Worm (Caenorhabditis elegans) whole organism, late embryonic: ENCODE measurements around the gene B0281.1.

Experiments used
- C38D4.7 ChIP-seq: fragments of 200-800 bp; sonication (Bioruptor generic); optimal IDR thresholded peaks from 2 replicates; lab custom pipeline; 2018; ENCODE audit warnings: mild to moderate bottlenecking, missing genetic modification characterization, moderate library complexity, missing compliant biosample characterization
- K09A11.1 ChIP-seq: sonication (generic microtip); optimal IDR thresholded peaks from 2 replicates; lab custom pipeline; 2017; ENCODE audit warnings: antibody characterized with exemption, mild to moderate bottlenecking, missing genetic modification characterization, missing compliant biosample characterization; ENCODE audit not compliant: insufficient read depth
- T23F11.4 ChIP-seq: fragments of 200-800 bp; sonication (Bioruptor generic); optimal IDR thresholded peaks from 2 replicates; lab custom pipeline; 2018; ENCODE audit warnings: mild to moderate bottlenecking, missing genetic modification characterization, missing compliant biosample characterization
- ahr-1 ChIP-seq: sonication (generic microtip); optimal IDR thresholded peaks from 2 replicates; lab custom pipeline; 2016; ENCODE audit warnings: missing genetic modification characterization, missing compliant biosample characterization
- ceh-19 ChIP-seq: fragments of 200-800 bp; sonication (Bioruptor generic); optimal IDR thresholded peaks from 2 replicates; lab custom pipeline; 2018; ENCODE audit warnings: mild to moderate bottlenecking, missing genetic modification characterization, missing compliant biosample characterization
- ceh-2 ChIP-seq: sonication (generic microtip); optimal IDR thresholded peaks from 2 replicates; lab custom pipeline; 2016; ENCODE audit warnings: missing genotype, missing genetic modification characterization, missing compliant biosample characterization
- ceh-24 ChIP-seq: sonication (generic microtip); optimal IDR thresholded peaks from 2 replicates; lab custom pipeline; 2016; ENCODE audit warnings: mild to moderate bottlenecking, missing genetic modification characterization, missing compliant biosample characterization
- ceh-31 ChIP-seq: sonication (generic microtip); optimal IDR thresholded peaks from 2 replicates; lab custom pipeline; 2016; ENCODE audit warnings: missing genetic modification characterization, missing compliant biosample characterization
- ceh-34 ChIP-seq: sonication (generic microtip); optimal IDR thresholded peaks from 2 replicates; lab custom pipeline; 2016; ENCODE audit warnings: mild to moderate bottlenecking, missing genetic modification characterization, missing compliant biosample characterization
- ceh-45 ChIP-seq: fragments of 200-800 bp; sonication (Bioruptor generic); IDR thresholded peaks from 2 replicates; pipeline ENCODE4 v1.3.6; 2022; ENCODE audit warnings: missing genetic modification reagents, missing genetic modification characterization, missing compliant biosample characterization
- ceh-48 ChIP-seq: sonication (generic microtip); optimal IDR thresholded peaks from 2 replicates; lab custom pipeline; 2016; ENCODE audit warnings: missing genetic modification characterization, inconsistent platforms, missing compliant biosample characterization
- che-1 ChIP-seq: sonication (generic microtip); optimal IDR thresholded peaks from 2 replicates; lab custom pipeline; 2016; ENCODE audit warnings: mild to moderate bottlenecking, missing genetic modification characterization, missing compliant biosample characterization
- dve-1 ChIP-seq: sonication (generic microtip); optimal IDR thresholded peaks from 2 replicates; lab custom pipeline; 2017; ENCODE audit warnings: antibody characterized with exemption, mild to moderate bottlenecking, missing genetic modification characterization, missing compliant biosample characterization
- elt-2 ChIP-seq: sonication (generic microtip); optimal IDR thresholded peaks from 2 replicates; lab custom pipeline; 2016; ENCODE audit warnings: missing genetic modification reagents, missing genetic modification characterization, missing compliant biosample characterization
- elt-4 ChIP-seq: sonication (generic microtip); optimal IDR thresholded peaks from 2 replicates; lab custom pipeline; 2016; ENCODE audit warnings: missing genetic modification characterization, missing compliant biosample characterization
- ets-4 ChIP-seq: sonication (generic microtip); optimal IDR thresholded peaks from 2 replicates; lab custom pipeline; 2016; ENCODE audit warnings: missing genetic modification characterization, missing compliant biosample characterization
- fax-1 ChIP-seq: sonication (generic microtip); optimal IDR thresholded peaks from 2 replicates; lab custom pipeline; 2016; ENCODE audit warnings: missing genotype, missing genetic modification characterization, missing compliant biosample characterization
- fkh-10 ChIP-seq: fragments of 150-350 bp; optimal IDR thresholded peaks from 2 replicates; lab custom pipeline; 2014; ENCODE audit warnings: missing biosample characterization, missing genetic modification reagents, missing genetic modification characterization
- fkh-6 ChIP-seq: sonication (generic microtip); optimal IDR thresholded peaks from 2 replicates; lab custom pipeline; 2016; ENCODE audit warnings: missing genetic modification characterization, missing compliant biosample characterization
- gmeb-2 ChIP-seq: sonication (generic microtip); optimal IDR thresholded peaks from 2 replicates; lab custom pipeline; 2016; ENCODE audit warnings: missing genetic modification characterization, inconsistent platforms, missing compliant biosample characterization
- hlh-30 ChIP-seq: sonication (generic microtip); optimal IDR thresholded peaks from 2 replicates; lab custom pipeline; 2017; ENCODE audit warnings: antibody characterized with exemption, missing genetic modification characterization, missing compliant biosample characterization; ENCODE audit not compliant: insufficient read depth
- lim-6 ChIP-seq: sonication (generic microtip); optimal IDR thresholded peaks from 2 replicates; lab custom pipeline; 2016; ENCODE audit warnings: missing genetic modification characterization, missing compliant biosample characterization
- nhr-232 ChIP-seq: sonication (generic microtip); optimal IDR thresholded peaks from 2 replicates; lab custom pipeline; 2016; ENCODE audit warnings: missing genetic modification characterization, missing compliant biosample characterization
- npax-4 ChIP-seq: sonication (generic microtip); optimal IDR thresholded peaks from 2 replicates; lab custom pipeline; 2016; ENCODE audit warnings: missing genetic modification characterization, missing compliant biosample characterization
- odd-2 ChIP-seq: sonication (generic microtip); optimal IDR thresholded peaks from 2 replicates; lab custom pipeline; 2017; ENCODE audit warnings: antibody characterized with exemption, mild to moderate bottlenecking, missing genetic modification characterization, missing compliant biosample characterization
- pat-9 ChIP-seq: fragments of 200-800 bp; sonication (Bioruptor generic); optimal IDR thresholded peaks from 2 replicates; lab custom pipeline; 2018; ENCODE audit warnings: mild to moderate bottlenecking, missing genetic modification characterization, moderate library complexity, missing compliant biosample characterization
- pax-1 ChIP-seq: fragments of 150-350 bp; optimal IDR thresholded peaks from 2 replicates; lab custom pipeline; 2014; ENCODE audit warnings: missing biosample characterization, missing genetic modification characterization
- pha-2 ChIP-seq: sonication (generic microtip); optimal IDR thresholded peaks from 2 replicates; lab custom pipeline; 2017; ENCODE audit warnings: mild to moderate bottlenecking, missing genetic modification characterization, missing compliant biosample characterization
- pha-4 ChIP-seq: fragments of 150-350 bp; optimal IDR thresholded peaks from 2 replicates; lab custom pipeline; 2018; ENCODE audit warnings: missing biosample characterization, missing genetic modification reagents, missing genetic modification characterization
- pros-1 ChIP-seq: fragments of 150-350 bp; optimal IDR thresholded peaks from 2 replicates; lab custom pipeline; 2014; ENCODE audit warnings: missing biosample characterization, missing genetic modification reagents, missing genetic modification characterization
- rnt-1 ChIP-seq: sonication (generic microtip); optimal IDR thresholded peaks from 2 replicates; lab custom pipeline; 2016; ENCODE audit warnings: missing genetic modification characterization, missing compliant biosample characterization
- sdc-2 ChIP-seq: sonication (generic microtip); optimal IDR thresholded peaks from 2 replicates; lab custom pipeline; 2016; ENCODE audit warnings: missing genotype, missing genetic modification characterization, missing compliant biosample characterization
- sox-2 ChIP-seq: fragments of 200-800 bp; sonication (Bioruptor generic); IDR thresholded peaks from 2 replicates; pipeline ENCODE4 v1.3.6; 2022; ENCODE audit warnings: missing genetic modification reagents, missing genetic modification characterization, missing compliant biosample characterization
- sox-4 ChIP-seq: sonication (generic microtip); optimal IDR thresholded peaks from 2 replicates; lab custom pipeline; 2017; ENCODE audit warnings: mild to moderate bottlenecking, missing genetic modification characterization, inconsistent platforms, missing compliant biosample characterization
- syd-9 ChIP-seq: sonication (generic microtip); optimal IDR thresholded peaks from 2 replicates; lab custom pipeline; 2016; ENCODE audit warnings: mild to moderate bottlenecking, missing genetic modification characterization, moderate library complexity, missing compliant biosample characterization
- tbx-2 ChIP-seq: sonication (generic microtip); optimal IDR thresholded peaks from 2 replicates; lab custom pipeline; 2016; ENCODE audit warnings: missing genetic modification characterization, missing compliant biosample characterization
- ttx-3 ChIP-seq: sonication (generic microtip); optimal IDR thresholded peaks from 2 replicates; lab custom pipeline; 2016; ENCODE audit warnings: missing genetic modification reagents, missing genetic modification characterization, missing compliant biosample characterization
- unc-3 ChIP-seq, 2 experiments: fragments of 200-800 bp in 1 of 2; sonication (Bioruptor generic) in 1 of 2; sonication (generic microtip) in 1 of 2; conservative IDR thresholded peaks in 1 of 2; optimal IDR thresholded peaks in 1 of 2; 2 replicates each; pipeline versions ENCODE4 v1.3.6 to Lab custom; 2016 to 2022; ENCODE audit warnings: missing compliant biosample characterization in 2 of 2, missing genetic modification characterization in 2 of 2, missing genetic modification reagents in 1 of 2
- unc-42 ChIP-seq: sonication (generic microtip); optimal IDR thresholded peaks from 2 replicates; lab custom pipeline; 2016; ENCODE audit warnings: missing genotype, missing genetic modification characterization, missing compliant biosample characterization
- unc-55 ChIP-seq: sonication (generic microtip); optimal IDR thresholded peaks from 2 replicates; lab custom pipeline; 2017; ENCODE audit warnings: missing biosample characterization, missing genetic modification reagents, missing genetic modification characterization
- unc-86 ChIP-seq: sonication (generic microtip); optimal IDR thresholded peaks from 2 replicates; lab custom pipeline; 2016; ENCODE audit warnings: missing genetic modification characterization, missing compliant biosample characterization
- zip-5 ChIP-seq: sonication (generic microtip); optimal IDR thresholded peaks from 2 replicates; lab custom pipeline; 2016; ENCODE audit warnings: missing genetic modification characterization, missing compliant biosample characterization
- ztf-16 ChIP-seq: sonication (generic microtip); optimal IDR thresholded peaks from 2 replicates; lab custom pipeline; 2017; ENCODE audit warnings: missing genetic modification characterization, missing compliant biosample characterization

Gene B0281.1

DNA sequence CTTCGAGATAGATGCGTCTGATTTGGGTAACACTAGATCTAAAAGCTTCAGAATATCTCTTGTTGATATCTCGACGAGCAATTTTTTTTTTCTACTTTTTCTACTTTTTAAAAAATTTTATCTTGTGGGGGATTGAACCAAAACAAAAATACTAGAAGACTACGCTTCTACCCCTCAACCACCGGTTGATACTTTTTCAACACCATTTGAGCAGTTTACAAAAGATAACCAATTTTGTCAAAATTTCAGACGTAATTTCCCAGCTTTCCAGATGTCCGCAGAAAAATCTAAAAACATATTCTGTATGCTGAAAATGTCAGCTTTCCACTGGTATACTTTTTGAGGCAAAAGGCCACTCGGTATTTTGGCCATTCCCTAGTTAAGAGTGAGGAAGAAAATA is 8.3 kb upstream of the B0281.1 start:
- TF ChIP-seq pros-1 (tag; lab: Kevin White, UChicago) (no peak), lim-6 (tag; lab: Kevin White, UChicago) (no peak), ceh-24 (no peak), ceh-31 (tag; lab: Kevin White, UChicago) (no peak), C38D4.7 (GFP tag; lab: Kevin White, UChicago) (no peak), T23F11.4 (GFP tag; lab: Kevin White, UChicago) (no peak), ahr-1 (tag; lab: Kevin White, UChicago) (no peak), K09A11.1 (no peak), unc-42 (no peak), unc-3 (GFP tag; conservative IDR thresholded peaks at IDR 0.05; lab: Robert Waterston, UW) (no peak), unc-3 (tag; optimal IDR thresholded peaks at IDR 0.05; lab: Kevin White, UChicago) (no peak), odd-2 (tag; lab: Kevin White, UChicago) (no peak), ceh-48 (tag; lab: Kevin White, UChicago) (no peak), pha-2 (tag; lab: Kevin White, UChicago) (no peak), rnt-1 (tag; lab: Kevin White, UChicago) (no peak)

ce11 chrII:2305507-2305906 is 7.4 kb upstream of the B0281.1 start:
- TF ChIP-seq fkh-10 (no peak), zip-5 (tag; lab: Kevin White, UChicago) (no peak), ceh-34 (tag; lab: Kevin White, UChicago) (no peak), nhr-232 (tag; lab: Kevin White, UChicago) (no peak), fkh-6 (tag; lab: Kevin White, UChicago) (no peak), ahr-1 (tag; lab: Kevin White, UChicago) (no peak), unc-55 (GFP tag; lab: Kevin White, UChicago) (no peak)

DNA sequence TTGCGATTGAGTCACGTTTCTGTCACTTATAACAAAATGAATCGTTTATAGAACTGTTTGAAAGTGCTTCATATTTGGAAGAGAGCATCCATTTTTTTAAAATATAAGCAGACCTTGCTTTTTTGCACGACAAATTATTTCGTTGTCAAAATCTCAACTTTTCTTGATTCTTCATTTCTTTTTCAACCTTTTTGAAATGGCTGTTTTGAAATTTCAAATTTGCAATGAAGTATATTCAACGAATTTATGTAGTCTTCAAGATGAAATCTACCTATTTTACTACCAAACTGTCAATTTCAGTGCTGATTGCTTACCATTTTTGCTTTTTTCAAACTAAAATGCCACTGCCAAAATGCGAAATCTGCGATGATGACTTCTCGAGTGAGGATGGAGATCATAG is 6.1 kb upstream of the B0281.1 start, which contains the start of gene B0281.3:
Gene B0281.3 (plus strand): TSS at position 301 of the 400 bp plus-strand sequence.
- TF ChIP-seq elt-2 (tag; lab: Kevin White, UChicago) (no peak), pat-9 (tag; lab: Kevin White, UChicago) (no peak), ceh-45 (GFP tag; lab: Robert Waterston, UW) (no peak), elt-4 (tag; lab: Kevin White, UChicago) (no peak), ttx-3 (tag; lab: Kevin White, UChicago) (no peak), zip-5 (tag; lab: Kevin White, UChicago) (no peak), npax-4 (tag; lab: Kevin White, UChicago) (no peak), sox-2 (no peak), tbx-2 (tag; lab: Kevin White, UChicago) (no peak), pha-4 (no peak), rnt-1 (tag; lab: Kevin White, UChicago) (no peak), gmeb-2 (tag; lab: Kevin White, UChicago) (no peak), ceh-34 (tag; lab: Kevin White, UChicago) (no peak), sdc-2 (tag; lab: Kevin White, UChicago) (no peak), syd-9 (no peak), pax-1 (tag; lab: Kevin White, UChicago) (no peak)

- TF ChIP-seq ztf-16 = no peak
- no peak for TF ChIP-seq sox-4
- no peak for TF ChIP-seq hlh-30
- TF ChIP-seq unc-42 = no peak
- TF ChIP-seq fax-1 (tag; lab: Kevin White, UChicago) = no peak
- TF ChIP-seq fkh-6 (tag; lab: Kevin White, UChicago) = no peak
- no peak for TF ChIP-seq che-1
- TF ChIP-seq C38D4.7 (GFP tag; lab: Kevin White, UChicago) = no peak
- TF ChIP-seq unc-55 (GFP tag; lab: Kevin White, UChicago) = no peak
- TF ChIP-seq ceh-45 (GFP tag; lab: Robert Waterston, UW) = no peak
- no peak for TF ChIP-seq nhr-232 (tag; lab: Kevin White, UChicago)
- no peak for TF ChIP-seq elt-2 (tag; lab: Kevin White, UChicago)
- TF ChIP-seq dve-1 (tag; lab: Kevin White, UChicago) = no peak
- TF ChIP-seq ceh-2 (tag; lab: Kevin White, UChicago) = no peak
- no peak for TF ChIP-seq lim-6 (tag; lab: Kevin White, UChicago)
- TF ChIP-seq ets-4 (tag; lab: Kevin White, UChicago) = no peak
- TF ChIP-seq ceh-19 (GFP tag; lab: Kevin White, UChicago) = no peak
- no peak for TF ChIP-seq unc-86 (tag; lab: Kevin White, UChicago)
Measured at ce11 chrII:2317883-2318357, 5.1 kb downstream of the B0281.1 start, which contains the start of the genes ZK1240.5 and ZK1240.9. TSS of gene ZK1240.5 (minus strand) at chrII:2317933. TSS of gene ZK1240.9 (plus strand) at chrII:2318189.
